In the genomic region with DNA sequence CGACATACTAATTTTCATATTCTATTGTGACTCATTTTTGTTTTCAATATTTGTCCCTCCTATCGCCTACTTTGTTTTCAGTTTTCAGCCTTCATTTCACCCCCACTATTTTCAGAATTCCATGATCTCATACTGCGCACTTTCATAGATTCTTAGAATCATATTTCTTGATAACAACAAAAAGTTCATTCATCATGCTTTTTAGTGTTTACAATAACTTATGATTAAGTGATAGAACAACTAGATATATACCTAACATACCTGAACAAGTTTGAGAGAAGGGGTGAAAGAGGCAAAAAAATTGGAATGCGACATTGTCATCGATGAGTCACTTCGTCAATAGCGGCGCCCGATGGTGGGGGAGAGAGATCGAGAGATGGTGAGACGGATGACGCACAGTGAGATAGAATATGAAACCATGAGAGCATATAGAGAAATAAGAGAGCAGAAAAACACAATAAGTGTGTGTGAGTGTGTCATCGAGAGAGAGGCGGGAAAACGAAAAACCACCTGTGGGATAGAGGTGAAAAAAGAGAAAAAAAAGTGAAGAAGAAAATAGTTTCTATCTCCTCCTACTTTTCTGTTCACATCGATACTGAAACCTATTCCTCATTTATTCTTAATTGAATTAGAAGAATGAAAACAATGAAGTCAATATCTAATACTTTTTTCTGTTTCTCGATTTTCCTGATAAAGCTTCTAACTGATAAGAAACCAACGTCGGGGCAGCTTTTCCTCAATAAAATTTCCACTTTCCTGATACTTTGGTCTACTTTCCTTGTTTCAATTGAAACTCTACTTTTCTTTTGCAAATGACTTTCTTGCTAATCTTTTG, we compare ENCODE assay signal across 1 worm cellular context.
TF ChIP-seq lines count a peak whose summit lies in the region.

No protein-coding gene starts in this region.

TF ChIP-seq in whole organism, L4 larva, 104 proteins besides CTCF, POLR2A, EP300 and RAD21 (continued from another document):
- TF ChIP-seq pqm-1 (tag; optimal IDR thresholded peaks at IDR 0.05; lab: Kevin White, UChicago) (peak; percentile 38), hif-1 (tag; optimal IDR thresholded peaks at IDR 0.05; lab: Kevin White, UChicago) (peak in 1 of 2 experiments; percentile 27), ceh-28 (tag; optimal IDR thresholded peaks at IDR 0.05; lab: Kevin White, UChicago) (peak; percentile 30), zfp-3 (GFP tag; conservative IDR thresholded peaks at IDR 0.05; lab: Robert Waterston, UW) (no peak), hmg-1.1 (GFP tag; IDR thresholded peaks at IDR 0.05; lab: Robert Waterston, UW) (peak; percentile 77), pha-4 (GFP tag; IDR thresholded peaks at IDR 0.05; lab: Robert Waterston, UW) (peak; percentile 77), pha-4 (tag; optimal IDR thresholded peaks at IDR 0.05; lab: Kevin White, UChicago) (peak; percentile 85), hlh-30 (tag; optimal IDR thresholded peaks at IDR 0.05; lab: Kevin White, UChicago; ENCODE audit: insufficient read depth) (peak; percentile 67), unc-130 (GFP tag; optimal IDR thresholded peaks at IDR 0.05; lab: Kevin White, UChicago) (no peak), spr-3 (GFP tag; optimal IDR thresholded peaks at IDR 0.05; lab: Kevin White, UChicago) (peak; percentile 1), vab-7 (GFP tag; IDR thresholded peaks at IDR 0.05; lab: Robert Waterston, UW) (no peak), nhr-28 (tag; optimal IDR thresholded peaks at IDR 0.05; lab: Kevin White, UChicago) (peak; percentile 67), nhr-10 (tag; optimal IDR thresholded peaks at IDR 0.05; lab: Kevin White, UChicago) (no peak), Y105C5A.15 (GFP tag; IDR thresholded peaks at IDR 0.05; lab: Robert Waterston, UW) (no peak), ztf-11 (tag; optimal IDR thresholded peaks at IDR 0.05; lab: Kevin White, UChicago) (no peak), cey-2 (tag; optimal IDR thresholded peaks at IDR 0.05; lab: Kevin White, UChicago; ENCODE audit: borderline replicate concordance, insufficient read depth) (no peak), nhr-102 (tag; optimal IDR thresholded peaks at IDR 0.05; lab: Kevin White, UChicago) (no peak), spr-1 (tag; optimal IDR thresholded peaks at IDR 0.05; lab: Kevin White, UChicago) (peak; percentile 14), lin-1 (GFP tag; IDR thresholded peaks at IDR 0.05; lab: Robert Waterston, UW) (no peak), Y75B8A.6 (GFP tag; IDR thresholded peaks at IDR 0.05; lab: Robert Waterston, UW) (no peak), attf-4 (tag; optimal IDR thresholded peaks at IDR 0.05; lab: Kevin White, UChicago) (no peak), D1046.2 (GFP tag; IDR thresholded peaks at IDR 0.05; lab: Robert Waterston, UW) (no peak), gei-8 (GFP tag; optimal IDR thresholded peaks at IDR 0.05; lab: Kevin White, UChicago) (no peak), dmd-9 (GFP tag; IDR thresholded peaks at IDR 0.05; lab: Robert Waterston, UW) (no peak), nhr-25 (tag; optimal IDR thresholded peaks at IDR 0.05; lab: Kevin White, UChicago; ENCODE audit: borderline replicate concordance, insufficient read depth) (peak; percentile 39), madf-5 (GFP tag; IDR thresholded peaks at IDR 0.05; lab: Robert Waterston, UW) (0 out of 4 replicates have a peak, but pooled peaks of 1 of the 2 experiments have one; percentile 31), Y5F2A.4 (GFP tag; optimal IDR thresholded peaks at IDR 0.05; lab: Kevin White, UChicago) (no peak), F26F4.8 (GFP tag; conservative IDR thresholded peaks at IDR 0.05; lab: Robert Waterston, UW) (no peak), egl-27 (tag; optimal IDR thresholded peaks at IDR 0.05; lab: Kevin White, UChicago) (peak; percentile 4), ceh-62 (tag; optimal IDR thresholded peaks at IDR 0.05; lab: Kevin White, UChicago) (no peak), egl-43 (GFP tag; IDR thresholded peaks at IDR 0.05; lab: Robert Waterston, UW) (peak; percentile 73), ces-1 (GFP tag; optimal IDR thresholded peaks at IDR 0.05; lab: Kevin White, UChicago) (peak; percentile 29), dmd-6 (GFP tag; IDR thresholded peaks at IDR 0.05; lab: Robert Waterston, UW) (peak; percentile 56), nhr-42 (GFP tag; IDR thresholded peaks at IDR 0.05; lab: Robert Waterston, UW) (no peak), fos-1 (tag; optimal IDR thresholded peaks at IDR 0.05; lab: Kevin White, UChicago) (peak; percentile 90)
